Worm (Caenorhabditis elegans) whole organism, late embryonic: ENCODE results near the gene F35G12.12.

ENCODE experiments used
- C38D4.7 ChIP-seq: fragments of 200-800 bp; sonication (Bioruptor generic); optimal IDR thresholded peaks from 2 replicates; lab custom pipeline; 2018; ENCODE audit warnings: mild to moderate bottlenecking, missing genetic modification characterization, moderate library complexity, missing compliant biosample characterization
- K02D7.2 ChIP-seq: sonication (generic microtip); optimal IDR thresholded peaks from 2 replicates; lab custom pipeline; 2017; ENCODE audit warnings: mild to moderate bottlenecking, missing genetic modification characterization, missing compliant biosample characterization
- K09A11.1 ChIP-seq: sonication (generic microtip); optimal IDR thresholded peaks from 2 replicates; lab custom pipeline; 2017; ENCODE audit warnings: antibody characterized with exemption, mild to moderate bottlenecking, missing genetic modification characterization, missing compliant biosample characterization; ENCODE audit not compliant: insufficient read depth
- T23F11.4 ChIP-seq: fragments of 200-800 bp; sonication (Bioruptor generic); optimal IDR thresholded peaks from 2 replicates; lab custom pipeline; 2018; ENCODE audit warnings: mild to moderate bottlenecking, missing genetic modification characterization, missing compliant biosample characterization
- ahr-1 ChIP-seq: sonication (generic microtip); optimal IDR thresholded peaks from 2 replicates; lab custom pipeline; 2016; ENCODE audit warnings: missing genetic modification characterization, missing compliant biosample characterization
- ama-1 ChIP-seq: fragments of 150-350 bp; optimal IDR thresholded peaks from 2 replicates; lab custom pipeline; 2014
- ceh-18 ChIP-seq: sonication (generic microtip); optimal IDR thresholded peaks from 2 replicates; lab custom pipeline; 2016; ENCODE audit warnings: missing genetic modification characterization, missing compliant biosample characterization
- ceh-2 ChIP-seq: sonication (generic microtip); optimal IDR thresholded peaks from 2 replicates; lab custom pipeline; 2016; ENCODE audit warnings: missing genotype, missing genetic modification characterization, missing compliant biosample characterization
- ceh-22 ChIP-seq: sonication (generic microtip); optimal IDR thresholded peaks from 2 replicates; lab custom pipeline; 2017; ENCODE audit warnings: missing biosample characterization, missing genetic modification characterization
- ceh-24 ChIP-seq: sonication (generic microtip); optimal IDR thresholded peaks from 2 replicates; lab custom pipeline; 2016; ENCODE audit warnings: mild to moderate bottlenecking, missing genetic modification characterization, missing compliant biosample characterization
- ceh-31 ChIP-seq: sonication (generic microtip); optimal IDR thresholded peaks from 2 replicates; lab custom pipeline; 2016; ENCODE audit warnings: missing genetic modification characterization, missing compliant biosample characterization
- ceh-48 ChIP-seq: sonication (generic microtip); optimal IDR thresholded peaks from 2 replicates; lab custom pipeline; 2016; ENCODE audit warnings: missing genetic modification characterization, inconsistent platforms, missing compliant biosample characterization
- ceh-6 ChIP-seq: fragments of 200-800 bp; sonication (Bioruptor generic); optimal IDR thresholded peaks from 2 replicates; lab custom pipeline; 2018; ENCODE audit warnings: mild to moderate bottlenecking, missing genetic modification characterization, missing compliant biosample characterization
- ceh-9 ChIP-seq: sonication (generic microtip); optimal IDR thresholded peaks from 2 replicates; lab custom pipeline; 2016; ENCODE audit warnings: mild to moderate bottlenecking, missing genetic modification characterization, inconsistent platforms, missing compliant biosample characterization
- che-1 ChIP-seq: sonication (generic microtip); optimal IDR thresholded peaks from 2 replicates; lab custom pipeline; 2016; ENCODE audit warnings: mild to moderate bottlenecking, missing genetic modification characterization, missing compliant biosample characterization
- dve-1 ChIP-seq: sonication (generic microtip); optimal IDR thresholded peaks from 2 replicates; lab custom pipeline; 2017; ENCODE audit warnings: antibody characterized with exemption, mild to moderate bottlenecking, missing genetic modification characterization, missing compliant biosample characterization
- elt-2 ChIP-seq: sonication (generic microtip); optimal IDR thresholded peaks from 2 replicates; lab custom pipeline; 2016; ENCODE audit warnings: missing genetic modification reagents, missing genetic modification characterization, missing compliant biosample characterization
- ets-4 ChIP-seq: sonication (generic microtip); optimal IDR thresholded peaks from 2 replicates; lab custom pipeline; 2016; ENCODE audit warnings: missing genetic modification characterization, missing compliant biosample characterization
- eyg-1 ChIP-seq: sonication (generic microtip); optimal IDR thresholded peaks from 2 replicates; lab custom pipeline; 2016; ENCODE audit warnings: missing genotype, missing genetic modification characterization, missing compliant biosample characterization
- fax-1 ChIP-seq: sonication (generic microtip); optimal IDR thresholded peaks from 2 replicates; lab custom pipeline; 2016; ENCODE audit warnings: missing genotype, missing genetic modification characterization, missing compliant biosample characterization
- fkh-6 ChIP-seq: sonication (generic microtip); optimal IDR thresholded peaks from 2 replicates; lab custom pipeline; 2016; ENCODE audit warnings: missing genetic modification characterization, missing compliant biosample characterization
- gmeb-2 ChIP-seq: sonication (generic microtip); optimal IDR thresholded peaks from 2 replicates; lab custom pipeline; 2016; ENCODE audit warnings: missing genetic modification characterization, inconsistent platforms, missing compliant biosample characterization
- hlh-13 ChIP-seq: fragments of 200-800 bp; sonication (Bioruptor generic); optimal IDR thresholded peaks from 2 replicates; lab custom pipeline; 2018; ENCODE audit warnings: mild to moderate bottlenecking, missing genetic modification characterization, missing compliant biosample characterization
- hlh-30 ChIP-seq: sonication (generic microtip); optimal IDR thresholded peaks from 2 replicates; lab custom pipeline; 2017; ENCODE audit warnings: antibody characterized with exemption, missing genetic modification characterization, missing compliant biosample characterization; ENCODE audit not compliant: insufficient read depth
- hlh-6 ChIP-seq: sonication (generic microtip); optimal IDR thresholded peaks from 2 replicates; lab custom pipeline; 2016; ENCODE audit warnings: missing genotype, missing genetic modification characterization, missing compliant biosample characterization
- hlh-8 ChIP-seq: sonication (generic microtip); optimal IDR thresholded peaks from 2 replicates; lab custom pipeline; 2016; ENCODE audit warnings: missing genotype, missing genetic modification characterization, missing compliant biosample characterization
- lin-11 ChIP-seq: fragments of 200-800 bp; sonication (Bioruptor generic); optimal IDR thresholded peaks from 2 replicates; lab custom pipeline; 2018; ENCODE audit warnings: mild to moderate bottlenecking, missing genetic modification characterization, missing compliant biosample characterization
- mec-3 ChIP-seq: sonication (generic microtip); optimal IDR thresholded peaks from 2 replicates; lab custom pipeline; 2016; ENCODE audit warnings: borderline replicate concordance, missing genetic modification characterization, missing compliant biosample characterization
- nfya-1 ChIP-seq: sonication (generic microtip); optimal IDR thresholded peaks from 2 replicates; lab custom pipeline; 2017; ENCODE audit warnings: missing genetic modification characterization, mild to moderate bottlenecking, missing compliant biosample characterization, antibody characterized with exemption, moderate library complexity
- nhr-11 ChIP-seq: fragments of 150-350 bp; optimal IDR thresholded peaks from 2 replicates; lab custom pipeline; 2014; ENCODE audit warnings: missing biosample characterization, missing genetic modification characterization
- nhr-232 ChIP-seq: sonication (generic microtip); optimal IDR thresholded peaks from 2 replicates; lab custom pipeline; 2016; ENCODE audit warnings: missing genetic modification characterization, missing compliant biosample characterization
- odd-2 ChIP-seq: sonication (generic microtip); optimal IDR thresholded peaks from 2 replicates; lab custom pipeline; 2017; ENCODE audit warnings: antibody characterized with exemption, mild to moderate bottlenecking, missing genetic modification characterization, missing compliant biosample characterization
- pat-9 ChIP-seq: fragments of 200-800 bp; sonication (Bioruptor generic); optimal IDR thresholded peaks from 2 replicates; lab custom pipeline; 2018; ENCODE audit warnings: mild to moderate bottlenecking, missing genetic modification characterization, moderate library complexity, missing compliant biosample characterization
- pax-1 ChIP-seq: fragments of 150-350 bp; optimal IDR thresholded peaks from 2 replicates; lab custom pipeline; 2014; ENCODE audit warnings: missing biosample characterization, missing genetic modification characterization
- pha-4 ChIP-seq: fragments of 150-350 bp; optimal IDR thresholded peaks from 2 replicates; lab custom pipeline; 2018; ENCODE audit warnings: missing biosample characterization, missing genetic modification reagents, missing genetic modification characterization
- pqm-1 ChIP-seq: sonication (generic microtip); optimal IDR thresholded peaks from 2 replicates; lab custom pipeline; 2016; ENCODE audit warnings: missing genetic modification characterization, missing compliant biosample characterization
- ref-2 ChIP-seq: sonication (generic microtip); optimal IDR thresholded peaks from 2 replicates; lab custom pipeline; 2016; ENCODE audit warnings: missing genetic modification characterization, missing compliant biosample characterization
- sdc-2 ChIP-seq: sonication (generic microtip); optimal IDR thresholded peaks from 2 replicates; lab custom pipeline; 2016; ENCODE audit warnings: missing genotype, missing genetic modification characterization, missing compliant biosample characterization
- sox-2 ChIP-seq: fragments of 200-800 bp; sonication (Bioruptor generic); IDR thresholded peaks from 2 replicates; pipeline ENCODE4 v1.3.6; 2022; ENCODE audit warnings: missing genetic modification reagents, missing genetic modification characterization, missing compliant biosample characterization
- sox-4 ChIP-seq: sonication (generic microtip); optimal IDR thresholded peaks from 2 replicates; lab custom pipeline; 2017; ENCODE audit warnings: mild to moderate bottlenecking, missing genetic modification characterization, inconsistent platforms, missing compliant biosample characterization
- unc-3 ChIP-seq, 2 experiments: fragments of 200-800 bp in 1 of 2; sonication (Bioruptor generic) in 1 of 2; sonication (generic microtip) in 1 of 2; conservative IDR thresholded peaks in 1 of 2; optimal IDR thresholded peaks in 1 of 2; 2 replicates each; pipeline versions ENCODE4 v1.3.6 to Lab custom; 2016 to 2022; ENCODE audit warnings: missing compliant biosample characterization in 2 of 2, missing genetic modification characterization in 2 of 2, missing genetic modification reagents in 1 of 2
- unc-42 ChIP-seq: sonication (generic microtip); optimal IDR thresholded peaks from 2 replicates; lab custom pipeline; 2016; ENCODE audit warnings: missing genotype, missing genetic modification characterization, missing compliant biosample characterization
- unc-86 ChIP-seq: sonication (generic microtip); optimal IDR thresholded peaks from 2 replicates; lab custom pipeline; 2016; ENCODE audit warnings: missing genetic modification characterization, missing compliant biosample characterization
- ztf-16 ChIP-seq: sonication (generic microtip); optimal IDR thresholded peaks from 2 replicates; lab custom pipeline; 2017; ENCODE audit warnings: missing genetic modification characterization, missing compliant biosample characterization

F35G12.12 gene

DNA sequence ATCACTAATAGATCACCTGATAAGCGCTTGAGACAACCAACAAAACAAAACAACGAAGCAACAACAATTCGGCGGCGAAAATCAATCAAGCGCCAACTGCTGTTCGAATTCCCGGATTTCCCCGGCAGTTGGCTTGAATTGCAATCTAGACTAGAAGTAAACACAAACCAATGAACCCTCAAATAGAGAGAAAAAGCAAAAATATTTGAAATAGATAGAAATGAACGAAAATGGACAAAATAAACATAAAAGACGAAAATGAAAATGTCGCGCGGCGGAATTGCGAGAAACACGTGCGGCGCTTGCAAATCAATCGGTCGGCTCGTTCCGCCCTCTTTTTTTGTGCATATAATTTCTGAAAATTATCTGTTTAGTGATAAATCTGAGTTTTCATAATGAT, 13.1 kb upstream of the F35G12.12 start, which contains the start of gene idhg-1 (continued):
- peak; percentile 98 for TF ChIP-seq ceh-2
- peak; percentile 90 for TF ChIP-seq lin-11 (tag; lab: Kevin White, UChicago)
- peak; percentile 68 for TF ChIP-seq hlh-30 (tag; lab: Kevin White, UChicago)
- peak; percentile 95 for TF ChIP-seq ztf-16
- peak; percentile 68 for TF ChIP-seq ceh-22 (tag; lab: Kevin White, UChicago)
- TF ChIP-seq C38D4.7 (GFP tag; lab: Kevin White, UChicago): peak; percentile 94
- peak; percentile 88 for TF ChIP-seq sdc-2 (tag; lab: Kevin White, UChicago)
- TF ChIP-seq eyg-1 (tag; lab: Kevin White, UChicago): peak; percentile 96
- peak; percentile 92 for TF ChIP-seq T23F11.4 (GFP tag; lab: Kevin White, UChicago)
- TF ChIP-seq unc-3 (GFP tag; conservative IDR thresholded peaks at IDR 0.05; lab: Robert Waterston, UW): peak; percentile 97
- peak; percentile 96 for TF ChIP-seq unc-3 (tag; optimal IDR thresholded peaks at IDR 0.05; lab: Kevin White, UChicago)
- TF ChIP-seq pat-9 (tag; lab: Kevin White, UChicago): peak; percentile 96
- TF ChIP-seq ceh-9 (tag; lab: Kevin White, UChicago): peak; percentile 58
- peak; percentile 91 for TF ChIP-seq che-1 (tag; lab: Kevin White, UChicago)
- TF ChIP-seq odd-2 (tag; lab: Kevin White, UChicago): peak; percentile 96
- peak; percentile 97 for TF ChIP-seq nhr-232
- TF ChIP-seq ceh-6 (GFP tag; lab: Kevin White, UChicago): peak; percentile 87
- peak; percentile 88 for TF ChIP-seq nhr-11 (tag; lab: Kevin White, UChicago)
- peak; percentile 95 for TF ChIP-seq ahr-1 (tag; lab: Kevin White, UChicago)
- TF ChIP-seq ref-2 (tag; lab: Kevin White, UChicago): peak; percentile 99
- TF ChIP-seq fkh-6 (tag; lab: Kevin White, UChicago): peak; percentile 96
- peak; percentile 85 for TF ChIP-seq pqm-1 (tag; lab: Kevin White, UChicago)
- peak; percentile 98 for TF ChIP-seq hlh-6 (tag; lab: Kevin White, UChicago)
- TF ChIP-seq unc-86: peak; percentile 97
- peak; percentile 89 for TF ChIP-seq ets-4 (tag; lab: Kevin White, UChicago)
- TF ChIP-seq ceh-24 (tag; lab: Kevin White, UChicago): peak; percentile 94
- TF ChIP-seq ceh-48: peak; percentile 96
- peak; percentile 84 for TF ChIP-seq hlh-13 (GFP tag; lab: Kevin White, UChicago)
- TF ChIP-seq fax-1: peak; percentile 97
- no peak for TF ChIP-seq ama-1 (lab: Kevin White, UChicago)
- TF ChIP-seq dve-1 (tag; lab: Kevin White, UChicago): peak; percentile 37
- TF ChIP-seq K09A11.1: peak; percentile 98
- TF ChIP-seq sox-4 (tag; lab: Kevin White, UChicago): peak; percentile 98
- TF ChIP-seq K02D7.2 (tag; lab: Kevin White, UChicago): peak; percentile 90
- peak; percentile 98 for TF ChIP-seq ceh-31
- peak; percentile 91 for TF ChIP-seq mec-3 (tag; lab: Kevin White, UChicago)
- TF ChIP-seq gmeb-2 (tag; lab: Kevin White, UChicago): peak; percentile 93
- no peak for TF ChIP-seq pha-4 (tag; lab: Kevin White, UChicago)
- TF ChIP-seq hlh-8 (tag; lab: Kevin White, UChicago): peak; percentile 98
- no peak for TF ChIP-seq pax-1 (tag; lab: Kevin White, UChicago)

DNA sequence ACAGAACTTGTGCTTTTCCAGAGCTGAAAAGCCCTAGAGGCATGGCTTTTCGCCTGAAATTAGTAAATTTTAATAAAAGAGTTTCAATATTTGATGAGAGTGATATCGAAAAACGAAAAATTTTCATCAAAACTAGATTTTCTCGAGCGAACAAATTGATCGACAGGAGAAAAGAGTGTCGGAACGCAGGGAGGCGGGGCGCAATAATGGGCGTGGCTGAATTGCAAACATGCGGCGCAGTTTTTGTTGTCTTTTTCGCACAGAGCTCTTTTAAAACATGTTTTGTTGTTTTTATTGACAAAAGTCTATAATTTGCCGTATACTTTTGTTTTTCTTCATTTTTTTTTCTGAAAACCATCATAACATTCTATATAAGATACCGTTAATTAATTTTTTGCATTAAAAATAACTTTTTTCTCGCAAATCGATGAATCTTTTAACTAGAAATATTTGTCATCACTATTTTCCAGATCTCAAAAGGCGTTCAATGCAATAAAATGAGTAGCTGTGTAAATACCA, 3.2 kb upstream of the F35G12.12 start, which contains the start of the genes sel-5 and wdr-48:
Gene sel-5 (minus strand): TSS at position 53 of the 519 bp plus-strand sequence.
Gene wdr-48 (plus strand): TSS at position 469 of the 519 bp plus-strand sequence.
- TF ChIP-seq elt-2 (tag; lab: Kevin White, UChicago) (peak; percentile 38), unc-42 (peak; percentile 41), ets-4 (tag; lab: Kevin White, UChicago) (no peak), nfya-1 (tag; lab: Kevin White, UChicago) (peak; percentile 28), unc-86 (peak; percentile 20), ceh-31 (peak; percentile 59), ceh-18 (tag; lab: Kevin White, UChicago) (no peak), ahr-1 (tag; lab: Kevin White, UChicago) (no peak), eyg-1 (tag; lab: Kevin White, UChicago) (no peak), ceh-2 (no peak), ref-2 (tag; lab: Kevin White, UChicago) (peak; percentile 44), sox-2 (GFP tag; lab: Robert Waterston, UW) (no peak), hlh-6 (tag; lab: Kevin White, UChicago) (no peak)
